Worm (Caenorhabditis elegans): ENCODE data around the gene C50A2.3.

Gene C50A2.3

ce11 chrIV:1097153-1097552 lies 60.7 kb downstream of the C50A2.3 start, which contains the start of gene cox-18:
TSS of gene cox-18 (plus strand) at chrIV:1097453.
- TF ChIP-seq sup-37 (GFP tag; optimal IDR thresholded peaks at IDR 0.05), result no peak
- TF ChIP-seq elt-3 (tag; optimal IDR thresholded peaks at IDR 0.05), result no peak
- no peak for TF ChIP-seq grh-1 (GFP tag; IDR thresholded peaks at IDR 0.05)
- no peak for TF ChIP-seq elt-2 (tag; optimal IDR thresholded peaks at IDR 0.05)
- TF ChIP-seq hpl-2 (GFP tag; optimal IDR thresholded peaks at IDR 0.05), result no peak
- no peak for TF ChIP-seq unc-98 (GFP tag; IDR thresholded peaks at IDR 0.05)
- no peak for TF ChIP-seq unc-130 (tag; optimal IDR thresholded peaks at IDR 0.05)
- no peak for TF ChIP-seq ama-1 (optimal IDR thresholded peaks at IDR 0.05)
- TF ChIP-seq vab-15 (tag; optimal IDR thresholded peaks at IDR 0.05), result no peak
- no peak for TF ChIP-seq fkh-10 (GFP tag; optimal IDR thresholded peaks at IDR 0.05)

DNA sequence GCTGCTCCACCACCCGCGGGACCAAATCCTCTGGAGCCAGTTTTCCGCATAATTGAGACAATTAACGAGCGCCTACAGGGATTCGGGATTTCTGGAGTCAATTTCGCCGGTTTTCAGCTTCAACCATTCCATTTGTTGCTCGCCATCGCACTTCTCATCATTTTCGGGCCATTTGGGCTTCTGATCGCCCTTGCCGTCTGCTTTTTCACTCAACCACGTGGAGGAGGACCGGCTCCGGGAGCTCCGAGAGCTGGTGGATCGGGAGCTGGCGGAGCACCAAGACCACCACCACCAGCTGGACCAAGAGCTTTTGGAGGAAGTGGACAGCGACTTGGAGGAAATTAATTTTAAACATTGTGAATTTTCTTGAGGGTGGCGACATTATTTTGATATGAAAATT lies 61.7 kb downstream of the C50A2.3 start:
- no peak for TF ChIP-seq egl-27 (tag; optimal IDR thresholded peaks at IDR 0.05)
- no peak for TF ChIP-seq aha-1 (tag; optimal IDR thresholded peaks at IDR 0.05)
- TF ChIP-seq pqm-1 (tag; optimal IDR thresholded peaks at IDR 0.05), result no peak
- no peak for TF ChIP-seq nhr-90 (tag; optimal IDR thresholded peaks at IDR 0.05; ENCODE audit: poor library complexity)
- TF ChIP-seq lsy-2 (tag; optimal IDR thresholded peaks at IDR 0.05), result no peak
- TF ChIP-seq elt-3 (tag; optimal IDR thresholded peaks at IDR 0.05), result no peak
- no peak for TF ChIP-seq ama-1 (optimal IDR thresholded peaks at IDR 0.05)
- TF ChIP-seq swsn-7 (tag; optimal IDR thresholded peaks at IDR 0.05), result no peak
- TF ChIP-seq unc-30 (tag; optimal IDR thresholded peaks at IDR 0.05), result no peak
- no peak for TF ChIP-seq lin-14 (GFP tag; optimal IDR thresholded peaks at IDR 0.05)
- TF ChIP-seq C34B4.2 (tag; optimal IDR thresholded peaks at IDR 0.05), result no peak
- no peak for TF ChIP-seq unc-86 (tag; optimal IDR thresholded peaks at IDR 0.05)
- no peak for TF ChIP-seq mep-1 (tag; optimal IDR thresholded peaks at IDR 0.05)
